Fruit fly (Drosophila melanogaster) whole organism, embryonic: ENCODE measurements around the gene T48.
A peak's percentile ranks its signal among the peaks of the same experiment; 100 is the strongest.

Source experiments
- Antp ChIP-seq: fragments of 200-800 bp; sonication (Bioruptor generic); optimal IDR thresholded peaks from 3 replicates; lab custom pipeline; 2016; ENCODE audit warnings: missing biosample characterization, missing genetic modification characterization
- Bdp1 ChIP-seq: fragments of 200-800 bp; sonication (Bioruptor generic); optimal IDR thresholded peaks from 3 replicates; lab custom pipeline; 2016; ENCODE audit warnings: missing biosample characterization, missing genetic modification characterization
- BtbVII ChIP-seq: fragments of 200-800 bp; sonication (Bioruptor generic); optimal IDR thresholded peaks from 3 replicates; lab custom pipeline; 2017; ENCODE audit warnings: missing biosample characterization, mild to moderate bottlenecking, missing genetic modification characterization
- CG11085 ChIP-seq: fragments of 200-800 bp; sonication (Bioruptor generic); IDR thresholded peaks from 2 replicates; pipeline ENCODE4 v1.3.6; 2022; ENCODE audit warnings: missing biosample characterization, missing genetic modification characterization
- CG12236 ChIP-seq: fragments of 200-800 bp; sonication (Bioruptor generic); optimal IDR thresholded peaks from 2 replicates; lab custom pipeline; 2016; ENCODE audit warnings: missing biosample characterization, missing genetic modification characterization
- CG14050 ChIP-seq: fragments of 200-800 bp; sonication (Bioruptor generic); IDR thresholded peaks from 3 replicates; pipeline ENCODE4 v1.3.6; 2022; ENCODE audit warnings: missing biosample characterization, missing genetic modification characterization
- CG15073 ChIP-seq: fragments of 200-800 bp; sonication (Bioruptor generic); optimal IDR thresholded peaks from 2 replicates; lab custom pipeline; 2016; ENCODE audit warnings: missing biosample characterization, missing genetic modification characterization
- CG15269 ChIP-seq: fragments of 200-800 bp; sonication (Bioruptor generic); optimal IDR thresholded peaks from 2 replicates; lab custom pipeline; 2018; ENCODE audit warnings: missing biosample characterization, mild to moderate bottlenecking, missing genetic modification characterization, moderate library complexity
- CG17802 ChIP-seq: fragments of 200-800 bp; sonication (Bioruptor generic); optimal IDR thresholded peaks from 2 replicates; lab custom pipeline; 2018; ENCODE audit warnings: missing biosample characterization, mild to moderate bottlenecking, missing genetic modification characterization, moderate library complexity
- CG1832 ChIP-seq: fragments of 200-800 bp; sonication (Bioruptor generic); optimal IDR thresholded peaks from 2 replicates; lab custom pipeline; 2017; ENCODE audit warnings: missing biosample characterization, mild to moderate bottlenecking, missing genetic modification characterization, inconsistent platforms
- CG2678 ChIP-seq: fragments of 200-800 bp; sonication (Bioruptor generic); optimal IDR thresholded peaks from 3 replicates; lab custom pipeline; 2019; ENCODE audit warnings: missing biosample characterization, mild to moderate bottlenecking, missing genetic modification characterization, moderate library complexity
- CG4404 ChIP-seq: fragments of 200-800 bp; sonication (Bioruptor generic); IDR thresholded peaks from 2 replicates; pipeline ENCODE4 v1.3.6; 2022; ENCODE audit warnings: missing biosample characterization, missing genetic modification characterization
- CG4424 ChIP-seq: fragments of 200-800 bp; sonication (Bioruptor generic); optimal IDR thresholded peaks from 3 replicates; lab custom pipeline; 2016; ENCODE audit warnings: missing biosample characterization, missing genetic modification characterization
- CG4707 ChIP-seq: fragments of 200-800 bp; sonication (Bioruptor generic); optimal IDR thresholded peaks from 2 replicates; lab custom pipeline; 2018; ENCODE audit warnings: missing biosample characterization, mild to moderate bottlenecking, missing genetic modification characterization, moderate library complexity
- CG5953 ChIP-seq: fragments of 200-800 bp; sonication (Bioruptor generic); IDR thresholded peaks from 2 replicates; pipeline ENCODE4 v1.3.6; 2022; ENCODE audit warnings: missing biosample characterization, missing genetic modification characterization
- CG6254 ChIP-seq: fragments of 200-800 bp; sonication (Bioruptor generic); optimal IDR thresholded peaks from 3 replicates; lab custom pipeline; 2017; ENCODE audit warnings: mild to moderate bottlenecking, missing biosample characterization, missing genetic modification reagents, missing genetic modification characterization
- CG6765 ChIP-seq: fragments of 200-800 bp; sonication (Bioruptor generic); optimal IDR thresholded peaks from 3 replicates; lab custom pipeline; 2017; ENCODE audit warnings: missing biosample characterization, mild to moderate bottlenecking, missing genetic modification characterization
- CG7839 ChIP-seq: fragments of 200-800 bp; sonication (Bioruptor generic); optimal IDR thresholded peaks from 3 replicates; lab custom pipeline; 2018; ENCODE audit warnings: missing biosample characterization, mild to moderate bottlenecking, missing genetic modification characterization, moderate library complexity
- CG8281 ChIP-seq: fragments of 200-800 bp; sonication (Bioruptor generic); optimal IDR thresholded peaks from 2 replicates; lab custom pipeline; 2018; ENCODE audit warnings: missing biosample characterization, mild to moderate bottlenecking, missing genetic modification characterization, moderate library complexity
- CG8944 ChIP-seq: fragments of 200-800 bp; sonication (Bioruptor generic); optimal IDR thresholded peaks from 3 replicates; lab custom pipeline; 2016; ENCODE audit warnings: missing biosample characterization, missing genetic modification characterization
- CG9817 ChIP-seq: fragments of 200-800 bp; sonication (Bioruptor generic); optimal IDR thresholded peaks from 2 replicates; lab custom pipeline; 2018; ENCODE audit warnings: missing biosample characterization, mild to moderate bottlenecking, missing genetic modification characterization, moderate library complexity
- Dref ChIP-seq: fragments of 200-800 bp; sonication (Bioruptor generic); IDR thresholded peaks from 2 replicates; pipeline ENCODE4 v1.3.6; 2022; ENCODE audit warnings: missing biosample characterization, missing genetic modification characterization
- Drgx ChIP-seq: fragments of 200-800 bp; sonication (Bioruptor generic); IDR thresholded peaks from 2 replicates; pipeline ENCODE4 v1.3.6; 2022; ENCODE audit warnings: missing biosample characterization, missing genetic modification characterization
- ERR ChIP-seq: fragments of 200-800 bp; sonication (Bioruptor generic); optimal IDR thresholded peaks from 2 replicates; lab custom pipeline; 2016; ENCODE audit warnings: missing biosample characterization, missing genetic modification characterization
- Gug ChIP-seq: fragments of 200-800 bp; sonication (Bioruptor generic); IDR thresholded peaks from 4 replicates; pipeline ENCODE4 v1.3.6; 2022; ENCODE audit warnings: missing biosample characterization, missing genetic modification characterization
- Hand ChIP-seq: fragments of 200-800 bp; sonication (Bioruptor generic); optimal IDR thresholded peaks from 2 replicates; lab custom pipeline; 2017; ENCODE audit warnings: mild to moderate bottlenecking, missing biosample characterization, missing genetic modification reagents, missing genetic modification characterization
- Hey ChIP-seq: fragments of 200-800 bp; sonication (Bioruptor generic); optimal IDR thresholded peaks from 3 replicates; lab custom pipeline; 2018; ENCODE audit warnings: missing biosample characterization, mild to moderate bottlenecking, missing genetic modification characterization
- Hr78 ChIP-seq, 2 experiments: fragments of 200-800 bp in 1 of 2; fragments of >200 bp in 1 of 2; sonication (Bioruptor generic) in 1 of 2; optimal IDR thresholded peaks; 2 replicates each; lab custom pipeline; 2017 to 2019; ENCODE audit warnings: missing biosample characterization in 2 of 2, missing genetic modification characterization in 2 of 2, mild to moderate bottlenecking in 1 of 2, moderate library complexity in 1 of 2
- Kr ChIP-seq: fragments of 200-800 bp; sonication (Bioruptor generic); optimal IDR thresholded peaks from 2 replicates; lab custom pipeline; 2017; ENCODE audit warnings: missing biosample characterization, mild to moderate bottlenecking, missing genetic modification characterization
- Med ChIP-seq: fragments of 200-800 bp; sonication (Bioruptor generic); peaks from one replicate; lab custom pipeline; 2016; ENCODE audit warnings: missing biosample characterization, missing genetic modification characterization, mild to moderate bottlenecking, inconsistent platforms, moderate library complexity
- NC2α ChIP-seq: fragments of 200-800 bp; sonication (Bioruptor generic); optimal IDR thresholded peaks from 2 replicates; lab custom pipeline; 2016; ENCODE audit warnings: missing biosample characterization, missing genetic modification characterization
- Oli ChIP-seq: fragments of 200-800 bp; sonication (Bioruptor generic); optimal IDR thresholded peaks from 2 replicates; lab custom pipeline; 2018; ENCODE audit warnings: missing biosample characterization, mild to moderate bottlenecking, missing genetic modification characterization, moderate library complexity
- Ptx1 ChIP-seq: fragments of 200-800 bp; sonication (Bioruptor generic); IDR thresholded peaks from 2 replicates; pipeline ENCODE4 v1.3.6; 2022; ENCODE audit warnings: missing biosample characterization, missing genetic modification characterization
- Spps ChIP-seq: fragments of 200-800 bp; sonication (Bioruptor generic); optimal IDR thresholded peaks from 2 replicates; lab custom pipeline; 2018; ENCODE audit warnings: missing biosample characterization, mild to moderate bottlenecking, missing genetic modification characterization
- TFAM ChIP-seq: fragments of 200-800 bp; sonication (Bioruptor generic); optimal IDR thresholded peaks from 2 replicates; lab custom pipeline; 2017; ENCODE audit warnings: missing biosample characterization, missing genetic modification characterization, inconsistent platforms
- aop ChIP-seq: fragments of 200-800 bp; sonication (Bioruptor generic); IDR thresholded peaks from 2 replicates; pipeline ENCODE4 v1.3.6; 2022; ENCODE audit warnings: missing biosample characterization, missing genetic modification characterization
- ci ChIP-seq: fragments of 200-800 bp; sonication (Bioruptor generic); IDR thresholded peaks from 3 replicates; pipeline ENCODE4 v1.3.6; 2022; ENCODE audit warnings: missing biosample characterization, missing genetic modification characterization
- corto ChIP-seq: fragments of 200-800 bp; sonication (Bioruptor generic); optimal IDR thresholded peaks from 2 replicates; lab custom pipeline; 2016; ENCODE audit warnings: missing biosample characterization, mild to moderate bottlenecking, missing genetic modification characterization, moderate library complexity
- dimm ChIP-seq: fragments of 200-800 bp; sonication (Bioruptor generic); IDR thresholded peaks from 2 replicates; pipeline ENCODE4 v1.3.6; 2022; ENCODE audit warnings: missing biosample characterization, missing genetic modification characterization
- eve ChIP-seq, 2 experiments: fragments of >200 bp; optimal IDR thresholded peaks; 2 replicates each; lab custom pipeline; 2017; ENCODE audit warnings: missing biosample characterization in 2 of 2, missing genetic modification characterization in 2 of 2
- fd3F ChIP-seq: fragments of 200-800 bp; sonication (Bioruptor generic); optimal IDR thresholded peaks from 2 replicates; lab custom pipeline; 2018; ENCODE audit warnings: missing biosample characterization, mild to moderate bottlenecking, missing genetic modification characterization, moderate library complexity
- gsb-n ChIP-seq: fragments of 200-800 bp; sonication (Bioruptor generic); optimal IDR thresholded peaks from 3 replicates; lab custom pipeline; 2018; ENCODE audit warnings: missing biosample characterization, mild to moderate bottlenecking, missing genetic modification characterization
- her ChIP-seq: fragments of 200-800 bp; sonication (Bioruptor generic); optimal IDR thresholded peaks from 2 replicates; lab custom pipeline; 2016; ENCODE audit warnings: missing biosample characterization, missing genetic modification characterization
- jumu ChIP-seq: fragments of 200-800 bp; sonication (Bioruptor generic); optimal IDR thresholded peaks from 3 replicates; lab custom pipeline; 2016; ENCODE audit warnings: missing biosample characterization, missing genetic modification characterization
- pzg ChIP-seq: fragments of 200-800 bp; sonication (Bioruptor generic); optimal IDR thresholded peaks from 3 replicates; lab custom pipeline; 2018; ENCODE audit warnings: missing biosample characterization, mild to moderate bottlenecking, missing genetic modification characterization, moderate library complexity
- row ChIP-seq: fragments of 200-800 bp; sonication (Bioruptor generic); IDR thresholded peaks from 3 replicates; pipeline ENCODE4 v1.3.6; 2022; ENCODE audit warnings: missing biosample characterization, missing genetic modification characterization
- scrt ChIP-seq: fragments of 200-800 bp; sonication (Bioruptor generic); optimal IDR thresholded peaks from 2 replicates; lab custom pipeline; 2018; ENCODE audit warnings: missing biosample characterization, mild to moderate bottlenecking, missing genetic modification characterization, moderate library complexity
- sens ChIP-seq: fragments of 200-800 bp; sonication (Bioruptor generic); peaks from one replicate; lab custom pipeline; 2016; ENCODE audit warnings: missing biosample characterization, missing genetic modification characterization
- sens-2 ChIP-seq: fragments of 200-800 bp; sonication (Bioruptor generic); IDR thresholded peaks from 2 replicates; pipeline ENCODE4 v1.3.6; 2022; ENCODE audit warnings: missing biosample characterization, missing genetic modification characterization
- sima ChIP-seq: fragments of 200-800 bp; sonication (Bioruptor generic); optimal IDR thresholded peaks from 2 replicates; lab custom pipeline; 2016; ENCODE audit warnings: missing biosample characterization, missing genetic modification characterization
- tap ChIP-seq: fragments of 200-800 bp; optimal IDR thresholded peaks from 3 replicates; lab custom pipeline; 2019; ENCODE audit warnings: missing biosample characterization, mild to moderate bottlenecking, missing genetic modification characterization, moderate library complexity
- wor ChIP-seq: fragments of 200-800 bp; sonication (Bioruptor generic); IDR thresholded peaks from 2 replicates; pipeline ENCODE4 v1.3.6; 2022; ENCODE audit warnings: missing biosample characterization, missing genetic modification characterization

The T48 gene

dm6 chr3R:26892764-26893163, 11.2 kb downstream of the T48 start (continued):
- TF ChIP-seq row (GFP tag; lab: Robert Waterston, UW) = peak; percentile 74
- no peak for TF ChIP-seq gsb-n
- peak; percentile 18 for TF ChIP-seq CG9817 (tag; lab: Kevin White, UChicago)
- TF ChIP-seq CG7839 = peak; percentile 57
- peak; percentile 66 for TF ChIP-seq CG15269 (tag; lab: Kevin White, UChicago)
- TF ChIP-seq CG1832 = no peak
- no peak for TF ChIP-seq sima (GFP tag; lab: Kevin White, UChicago)
- no peak for TF ChIP-seq CG12236 (GFP tag; lab: Kevin White, UChicago)
- TF ChIP-seq her = no peak
- TF ChIP-seq ci (GFP tag; lab: Robert Waterston, UW) = peak; percentile 19; the same call in 1 of the 3 replicates
- TF ChIP-seq Bdp1 (GFP tag; lab: Kevin White, UChicago) = no peak
- TF ChIP-seq CG4707 (GFP tag; lab: Kevin White, UChicago) = peak; percentile 20
- no peak for TF ChIP-seq wor (GFP tag; lab: Robert Waterston, UW)
- no peak for TF ChIP-seq CG5953 (GFP tag; lab: Robert Waterston, UW)
- peak; percentile 25 for TF ChIP-seq CG4424 (GFP tag; lab: Kevin White, UChicago)
- peak; percentile 55 for TF ChIP-seq CG2678 (tag; lab: Kevin White, UChicago)
- no peak for TF ChIP-seq TFAM
- no peak for TF ChIP-seq CG17802 (tag; lab: Kevin White, UChicago)
- TF ChIP-seq corto = no peak
- TF ChIP-seq tap = no peak
- TF ChIP-seq Spps = no peak
- TF ChIP-seq BtbVII (GFP tag; lab: Kevin White, UChicago) = no peak
- no peak for TF ChIP-seq Hey
- TF ChIP-seq fd3F (GFP tag; lab: Kevin White, UChicago) = no peak
- peak; percentile 60 for TF ChIP-seq sens (GFP tag; lab: Kevin White, UChicago)
- no peak for TF ChIP-seq Kr (GFP tag; lab: Kevin White, UChicago)
- no peak for TF ChIP-seq aop
- peak in 1 of 2 experiments; percentile 40 for TF ChIP-seq Hr78 (GFP tag; optimal IDR thresholded peaks at IDR 0.05; lab: Kevin White, UChicago)
- TF ChIP-seq ERR = no peak
- TF ChIP-seq CG6254 (GFP tag; lab: Kevin White, UChicago) = no peak
- no peak for TF ChIP-seq sens-2 (GFP tag; lab: Robert Waterston, UW)
- no peak for TF ChIP-seq CG14050 (GFP tag; lab: Robert Waterston, UW)
- peak; percentile 45 for TF ChIP-seq Ptx1 (GFP tag; lab: Robert Waterston, UW)
- TF ChIP-seq jumu (GFP tag; lab: Kevin White, UChicago) = no peak
- TF ChIP-seq pzg = no peak
- no peak for TF ChIP-seq CG6765 (GFP tag; lab: Kevin White, UChicago)
- TF ChIP-seq Drgx (GFP tag; lab: Robert Waterston, UW) = 0 out of 2 replicates have a peak, but pooled peaks have one; percentile 42
- 0 out of 4 replicates have a peak, but pooled peaks have one; percentile 11 for TF ChIP-seq Gug (GFP tag; lab: Robert Waterston, UW)
- TF ChIP-seq Hand (GFP tag; lab: Kevin White, UChicago) = no peak
- no peak for TF ChIP-seq CG8281 (tag; lab: Kevin White, UChicago)
- TF ChIP-seq Oli (tag; lab: Kevin White, UChicago) = peak; percentile 60
- TF ChIP-seq eve (GFP tag; optimal IDR thresholded peaks at IDR 0.05; lab: Kevin White, UChicago) = peak in 1 of 2 experiments; percentile 84
- TF ChIP-seq dimm = no peak
- TF ChIP-seq CG11085 (GFP tag; lab: Robert Waterston, UW) = no peak
- no peak for TF ChIP-seq CG4404 (GFP tag; lab: Robert Waterston, UW)
- no peak for TF ChIP-seq NC2α (GFP tag; lab: Kevin White, UChicago)
- TF ChIP-seq Dref (GFP tag; lab: Robert Waterston, UW) = no peak
- TF ChIP-seq Antp (GFP tag; lab: Kevin White, UChicago) = no peak
- TF ChIP-seq CG15073 (GFP tag; lab: Kevin White, UChicago) = no peak
- no peak for TF ChIP-seq scrt (GFP tag; lab: Kevin White, UChicago)
- TF ChIP-seq Med (GFP tag; lab: Kevin White, UChicago) = peak; percentile 63
- no peak for TF ChIP-seq CG8944 (GFP tag; lab: Kevin White, UChicago)
